Worm (Caenorhabditis elegans): ENCODE measurements around the gene Y73C8B.9.

Gene Y73C8B.9

DNA sequence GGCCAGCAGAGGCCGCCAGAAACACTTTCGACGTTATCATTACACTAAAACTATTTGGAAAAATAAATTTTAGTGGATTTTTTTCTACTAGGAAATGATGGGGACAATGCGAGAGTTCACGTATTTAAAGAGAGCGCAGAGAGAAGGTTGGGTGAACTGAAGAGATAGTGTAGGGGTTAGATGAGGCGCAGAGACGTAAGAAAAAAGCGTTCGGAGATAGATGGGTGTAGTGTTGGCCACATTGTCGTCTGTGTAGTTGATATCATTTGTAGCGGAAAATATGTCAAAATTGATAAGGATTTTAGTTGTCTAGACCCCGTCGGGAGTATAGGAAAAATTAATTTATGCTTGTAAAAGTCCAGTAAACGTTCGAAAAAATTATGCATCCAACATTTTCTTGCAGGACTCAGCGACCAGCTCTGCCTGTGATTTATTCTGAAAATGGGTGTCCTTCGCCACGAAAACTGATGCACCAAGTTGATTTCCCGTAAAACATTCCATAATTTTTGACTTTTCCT is at the start of gene Y73C8B.9, which contains the start of gene Y73C8B.3:
Gene Y73C8B.9 (plus strand): TSS at position 468 of the 518 bp plus-strand sequence.
Gene Y73C8B.3 (minus strand): TSS at position 147 of the 518 bp plus-strand sequence.
- TF ChIP-seq ztf-4 (tag; optimal IDR thresholded peaks at IDR 0.05) (no peak), nhr-237 (tag; optimal IDR thresholded peaks at IDR 0.05) (no peak), blmp-1 (tag; optimal IDR thresholded peaks at IDR 0.05; ENCODE audit: insufficient read depth) (no peak), ztf-1 (GFP tag; conservative IDR thresholded peaks at IDR 0.05) (no peak), nhr-6 (tag; optimal IDR thresholded peaks at IDR 0.05) (no peak), unc-55 (GFP tag; optimal IDR thresholded peaks at IDR 0.05) (no peak), unc-62 (GFP tag; optimal IDR thresholded peaks at IDR 0.05) (no peak), dmd-4 (tag; optimal IDR thresholded peaks at IDR 0.05) (no peak), sem-4 (tag; optimal IDR thresholded peaks at IDR 0.05) (no peak), snpc-4 (tag; optimal IDR thresholded peaks at IDR 0.05) (no peak), mdl-1 (tag; optimal IDR thresholded peaks at IDR 0.05) (no peak), lin-11 (tag; optimal IDR thresholded peaks at IDR 0.05) (no peak), peb-1 (tag; optimal IDR thresholded peaks at IDR 0.05) (no peak), F13H6.1 (tag; optimal IDR thresholded peaks at IDR 0.05) (peak; percentile 7), ztf-11 (tag; optimal IDR thresholded peaks at IDR 0.05) (no peak), sma-9 (GFP tag; optimal IDR thresholded peaks at IDR 0.05) (peak; percentile 77), sma-9 (tag; optimal IDR thresholded peaks at IDR 0.05) (no peak), alr-1 (tag; optimal IDR thresholded peaks at IDR 0.05) (no peak), nhr-21 (tag; optimal IDR thresholded peaks at IDR 0.05) (peak; percentile 18), nhr-10 (tag; optimal IDR thresholded peaks at IDR 0.05) (no peak), sma-3 (GFP tag; optimal IDR thresholded peaks at IDR 0.05) (peak; percentile 22), Y55F3AM.14 (GFP tag; optimal IDR thresholded peaks at IDR 0.05) (no peak), nhr-25 (tag; optimal IDR thresholded peaks at IDR 0.05) (peak; percentile 24), lin-39 (tag; optimal IDR thresholded peaks at IDR 0.05) (no peak), mab-5 (tag; optimal IDR thresholded peaks at IDR 0.05) (no peak), skn-1 (tag; optimal IDR thresholded peaks at IDR 0.05) (no peak), zag-1 (tag; optimal IDR thresholded peaks at IDR 0.05) (no peak), ceh-16 (tag; optimal IDR thresholded peaks at IDR 0.05) (no peak), ZK546.5 (tag; optimal IDR thresholded peaks at IDR 0.05) (no peak), ceh-82 (tag; optimal IDR thresholded peaks at IDR 0.05) (no peak), mbf-1 (tag; optimal IDR thresholded peaks at IDR 0.05) (no peak), elt-1 (tag; optimal IDR thresholded peaks at IDR 0.05) (no peak), egl-27 (tag; optimal IDR thresholded peaks at IDR 0.05) (no peak), nhr-11 (tag; optimal IDR thresholded peaks at IDR 0.05) (no peak), nhr-129 (tag; optimal IDR thresholded peaks at IDR 0.05) (no peak), lin-13 (GFP tag; optimal IDR thresholded peaks at IDR 0.05) (no peak), lsy-2 (tag; optimal IDR thresholded peaks at IDR 0.05) (no peak), ama-1 (optimal IDR thresholded peaks at IDR 0.05) (no peak), gmeb-1 (tag; optimal IDR thresholded peaks at IDR 0.05) (peak; percentile 43), C34F6.9 (tag; optimal IDR thresholded peaks at IDR 0.05) (no peak), elt-3 (tag; optimal IDR thresholded peaks at IDR 0.05) (no peak), crh-2 (tag; optimal IDR thresholded peaks at IDR 0.05) (peak; percentile 15), R02D3.7 (tag; optimal IDR thresholded peaks at IDR 0.05) (no peak), aly-2 (tag; optimal IDR thresholded peaks at IDR 0.05) (no peak), nhr-23 (tag; optimal IDR thresholded peaks at IDR 0.05) (no peak), nhr-77 (tag; optimal IDR thresholded peaks at IDR 0.05) (no peak), nhr-12 (tag; optimal IDR thresholded peaks at IDR 0.05) (no peak), fos-1 (tag; optimal IDR thresholded peaks at IDR 0.05) (peak; percentile 14), unc-39 (tag; optimal IDR thresholded peaks at IDR 0.05) (no peak)
